Fruit fly (Drosophila melanogaster): ENCODE data around the gene tai.

DNA sequence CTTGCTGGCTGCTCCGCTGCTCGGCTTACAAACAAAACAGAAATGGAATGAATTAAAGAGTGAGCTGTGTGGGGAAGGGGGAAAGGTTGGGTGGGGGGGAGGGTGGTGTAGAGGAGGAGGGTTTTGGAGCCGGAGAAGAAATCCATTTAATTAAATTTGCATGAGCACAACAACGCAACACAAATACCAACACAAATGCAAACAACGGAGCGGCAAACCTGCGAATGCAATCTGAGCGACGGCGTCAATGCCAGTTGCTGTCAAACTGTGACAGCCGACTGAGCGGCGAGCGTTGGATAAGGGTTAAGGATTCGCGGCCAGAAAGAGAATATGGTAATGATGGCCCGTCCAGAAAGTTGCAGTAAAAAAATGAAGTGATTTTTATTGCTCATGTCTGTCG, 58.8 kb downstream of the tai start:
- no peak for TF ChIP-seq psq (optimal IDR thresholded peaks at IDR 0.05)
- no peak for TF ChIP-seq Myc (optimal IDR thresholded peaks at IDR 0.05)

Data from Kc167 (cell line).